Fruit fly (Drosophila melanogaster) whole organism, adult: ENCODE results near the gene CG31800.
A peak's percentile ranks its signal among the peaks of the same experiment; 100 is the strongest.

Experiments
- CG11617 ChIP-seq: fragments of 200-800 bp; sonication (Bioruptor generic); optimal IDR thresholded peaks from 2 replicates; lab custom pipeline; 2017; ENCODE audit warnings: mild to moderate bottlenecking, missing biosample characterization, missing genetic modification reagents, missing genetic modification characterization
- CG12768 ChIP-seq: fragments of 200-800 bp; sonication (Bioruptor generic); optimal IDR thresholded peaks from 2 replicates; lab custom pipeline; 2017; ENCODE audit warnings: missing biosample characterization, missing genetic modification characterization, mild to moderate bottlenecking, moderate library complexity, missing genetic modification reagents
- CG14711 ChIP-seq: fragments of 200-800 bp; sonication (Bioruptor generic); optimal IDR thresholded peaks from 2 replicates; lab custom pipeline; 2018; ENCODE audit warnings: missing biosample characterization, mild to moderate bottlenecking, missing genetic modification characterization, moderate library complexity
- CG1620 ChIP-seq: fragments of 200-800 bp; sonication (Bioruptor generic); optimal IDR thresholded peaks from 2 replicates; lab custom pipeline; 2016; ENCODE audit warnings: missing biosample characterization, missing genetic modification characterization
- CG33017 ChIP-seq: fragments of 200-800 bp; sonication (Bioruptor generic); optimal IDR thresholded peaks from 2 replicates; lab custom pipeline; 2018; ENCODE audit warnings: missing biosample characterization, mild to moderate bottlenecking, missing genetic modification characterization, moderate library complexity
- CG5204 ChIP-seq: fragments of 200-800 bp; sonication (Bioruptor generic); optimal IDR thresholded peaks from 2 replicates; lab custom pipeline; 2016; ENCODE audit warnings: missing biosample characterization, missing genetic modification characterization
- CG7045 ChIP-seq: fragments of 200-800 bp; sonication (Bioruptor generic); optimal IDR thresholded peaks from 2 replicates; lab custom pipeline; 2017; ENCODE audit warnings: missing biosample characterization, mild to moderate bottlenecking, missing genetic modification characterization
- CG7101 ChIP-seq: fragments of 200-800 bp; sonication (Bioruptor generic); optimal IDR thresholded peaks from 2 replicates; lab custom pipeline; 2018; ENCODE audit warnings: missing biosample characterization, mild to moderate bottlenecking, missing genetic modification characterization, moderate library complexity
- Clk ChIP-seq: fragments of 200-800 bp; sonication (Bioruptor generic); optimal IDR thresholded peaks from 2 replicates; lab custom pipeline; 2017; ENCODE audit warnings: missing biosample characterization, missing genetic modification characterization
- Crg-1 ChIP-seq: fragments of 200-800 bp; sonication (Bioruptor generic); optimal IDR thresholded peaks from 2 replicates; lab custom pipeline; 2016; ENCODE audit warnings: missing biosample characterization, missing genetic modification characterization
- Hr96 ChIP-seq: fragments of 200-800 bp; sonication (Bioruptor generic); optimal IDR thresholded peaks from 2 replicates; lab custom pipeline; 2016; ENCODE audit warnings: missing biosample characterization, missing genetic modification characterization
- Mnt ChIP-seq: fragments of 200-800 bp; sonication (Bioruptor generic); optimal IDR thresholded peaks from 2 replicates; lab custom pipeline; 2016; ENCODE audit warnings: missing biosample characterization, mild to moderate bottlenecking, missing genetic modification characterization
- bab1 ChIP-seq: fragments of 200-800 bp; sonication (Bioruptor generic); optimal IDR thresholded peaks from 3 replicates; lab custom pipeline; 2019; ENCODE audit warnings: missing biosample characterization, mild to moderate bottlenecking, missing genetic modification characterization, moderate library complexity
- cic ChIP-seq: fragments of 200-800 bp; sonication (Bioruptor generic); optimal IDR thresholded peaks from 2 replicates; lab custom pipeline; 2017; ENCODE audit warnings: missing biosample characterization, mild to moderate bottlenecking, missing genetic modification characterization, moderate library complexity
- cnc ChIP-seq, 2 experiments: fragments of >200 bp; optimal IDR thresholded peaks; 2 replicates each; lab custom pipeline; 2017
- kay ChIP-seq: fragments of 200-800 bp; sonication (Bioruptor generic); peaks from one replicate; lab custom pipeline; 2016; ENCODE audit warnings: missing biosample characterization, missing genetic modification characterization, borderline replicate concordance
- ovo ChIP-seq: fragments of 200-800 bp; sonication (Bioruptor generic); optimal IDR thresholded peaks from 2 replicates; lab custom pipeline; 2016; ENCODE audit warnings: missing biosample characterization, missing genetic modification characterization
- pad ChIP-seq: fragments of 200-800 bp; sonication (Bioruptor generic); optimal IDR thresholded peaks from 3 replicates; lab custom pipeline; 2017; ENCODE audit warnings: missing biosample characterization, missing genetic modification characterization, mild to moderate bottlenecking, moderate library complexity, missing genetic modification reagents
- tj ChIP-seq: fragments of 200-800 bp; sonication (Bioruptor generic); optimal IDR thresholded peaks from 3 replicates; lab custom pipeline; 2017; ENCODE audit warnings: missing biosample characterization, mild to moderate bottlenecking, missing genetic modification characterization, moderate library complexity
- toe ChIP-seq: fragments of 200-800 bp; sonication (Bioruptor generic); optimal IDR thresholded peaks from 2 replicates; lab custom pipeline; 2016; ENCODE audit warnings: missing biosample characterization, missing genetic modification characterization

CG31800 gene

dm6 chr2L:18995660-18996417, 38.5 kb downstream of the CG31800 start, which contains the start of gene CG10650:
Gene CG10650 (minus strand): TSS chr2L:18995934.
- no peak for TF ChIP-seq CG5204 (GFP tag; lab: Kevin White, UChicago)
- TF ChIP-seq bab1 (GFP tag; lab: Kevin White, UChicago), result no peak
- TF ChIP-seq cic (GFP tag; lab: Kevin White, UChicago), result peak; percentile 79
- TF ChIP-seq Mnt (GFP tag; lab: Kevin White, UChicago), result peak; percentile 48
- peak; percentile 92 for TF ChIP-seq kay (GFP tag; lab: Kevin White, UChicago)
- TF ChIP-seq Crg-1 (GFP tag; lab: Kevin White, UChicago), result no peak
- TF ChIP-seq Clk (GFP tag; lab: Kevin White, UChicago), result no peak

dm6 chr2L:18992196-18992595, 42.2 kb downstream of the CG31800 start, which contains the start of gene CG46465:
Gene CG46465 (plus strand): TSS chr2L:18992496.
- TF ChIP-seq CG1620 (GFP tag; lab: Kevin White, UChicago) (no peak), ovo (GFP tag; lab: Kevin White, UChicago) (no peak), kay (GFP tag; lab: Kevin White, UChicago) (peak; percentile 87), cnc (optimal IDR thresholded peaks at IDR 0.05; lab: Kevin White, UChicago) (no peak), Hr96 (GFP tag; lab: Kevin White, UChicago) (no peak)

dm6 chr2L:18990720-18991119, 43.7 kb downstream of the CG31800 start, which contains the start of gene CG15169:
Gene CG15169 (plus strand): TSS chr2L:18991020.
- TF ChIP-seq toe (GFP tag; lab: Kevin White, UChicago), result no peak

DNA sequence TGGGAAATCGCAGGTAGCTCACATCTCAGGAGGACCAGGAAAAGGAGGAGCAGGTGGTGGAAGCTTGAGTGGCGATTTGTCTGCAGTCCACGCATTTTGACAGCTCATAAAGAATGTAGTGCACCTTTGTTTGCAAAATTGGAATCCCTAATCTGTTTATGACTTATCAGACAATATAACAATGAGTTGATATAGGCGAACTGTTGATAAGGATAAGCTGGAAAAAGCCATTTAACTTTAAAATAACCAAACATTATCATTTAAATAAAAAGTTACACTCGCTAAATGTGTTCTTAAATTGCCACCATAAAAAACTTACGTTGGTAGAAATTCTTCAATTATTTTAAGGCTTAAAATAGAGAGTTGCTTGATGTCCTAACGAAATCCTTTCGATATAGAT, 44.2 kb downstream of the CG31800 start, which contains the start of gene CG15170:
CG15170 (minus strand) TSS at position 101 of the 400 bp plus-strand sequence.
- TF ChIP-seq CG5204 (GFP tag; lab: Kevin White, UChicago) (no peak), kay (GFP tag; lab: Kevin White, UChicago) (no peak), Clk (GFP tag; lab: Kevin White, UChicago) (no peak), Hr96 (GFP tag; lab: Kevin White, UChicago) (no peak), CG7045 (GFP tag; lab: Kevin White, UChicago) (no peak), CG1620 (GFP tag; lab: Kevin White, UChicago) (no peak), tj (GFP tag; lab: Kevin White, UChicago) (no peak), cnc (optimal IDR thresholded peaks at IDR 0.05; lab: Kevin White, UChicago) (no peak), ovo (GFP tag; lab: Kevin White, UChicago) (no peak), CG7101 (tag; lab: Kevin White, UChicago) (no peak), toe (GFP tag; lab: Kevin White, UChicago) (no peak), Crg-1 (GFP tag; lab: Kevin White, UChicago) (no peak), Mnt (GFP tag; lab: Kevin White, UChicago) (no peak), CG14711 (no peak), CG12768 (no peak), bab1 (GFP tag; lab: Kevin White, UChicago) (no peak), CG11617 (no peak)

DNA sequence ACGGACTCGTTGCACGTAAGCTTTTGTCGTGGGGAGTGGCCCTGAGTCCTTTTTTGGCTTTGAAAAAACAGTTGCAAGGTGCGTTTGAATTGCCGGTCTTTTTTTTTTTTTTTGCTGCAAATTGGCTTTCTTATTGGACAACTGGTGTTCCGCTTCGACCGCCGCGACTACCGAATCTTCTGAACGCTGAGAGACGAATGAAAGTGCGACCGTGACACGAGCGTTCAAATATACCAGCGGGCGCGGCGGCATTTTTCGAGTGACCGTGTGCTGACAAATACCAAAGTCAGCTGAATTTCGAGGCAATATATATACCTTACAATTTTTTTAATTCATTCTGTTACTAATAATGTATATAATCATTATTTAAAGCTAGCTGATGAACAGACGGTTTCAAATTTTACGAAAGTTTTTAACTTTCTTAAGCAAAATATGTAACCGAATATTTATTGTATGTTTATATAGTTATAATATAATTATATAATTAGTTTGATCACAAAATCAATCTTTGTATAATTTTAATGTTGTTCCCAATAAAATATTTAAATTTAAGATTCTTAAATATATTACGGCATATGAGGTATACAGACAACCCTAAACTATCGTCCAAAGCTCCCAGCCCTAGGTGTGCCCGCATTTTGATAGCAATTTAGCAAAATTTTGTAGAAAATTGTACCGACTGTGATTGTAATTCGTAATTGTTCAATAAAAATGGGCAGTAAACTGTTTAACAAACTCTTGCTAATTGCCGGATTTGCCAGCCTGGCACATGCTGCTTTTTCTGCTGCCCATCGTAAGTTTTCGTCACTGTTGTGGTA, 47.1 kb downstream of the CG31800 start, which contains the start of the genes Swip-1 and EMC5:
Swip-1 (minus strand) TSS at position 203 of the 818 bp plus-strand sequence.
EMC5 (plus strand) TSS at position 630 of the 818 bp plus-strand sequence.
- TF ChIP-seq CG11617 (peak; percentile 65), CG7101 (tag; lab: Kevin White, UChicago) (peak; percentile 74), pad (GFP tag; lab: Kevin White, UChicago) (peak; percentile 26), kay (GFP tag; lab: Kevin White, UChicago) (no peak), bab1 (GFP tag; lab: Kevin White, UChicago) (peak; percentile 29), CG1620 (GFP tag; lab: Kevin White, UChicago) (peak; percentile 8), CG7045 (GFP tag; lab: Kevin White, UChicago) (peak; percentile 2), tj (GFP tag; lab: Kevin White, UChicago) (peak; percentile 57), CG14711 (peak; percentile 92), toe (GFP tag; lab: Kevin White, UChicago) (peak; percentile 48), Hr96 (GFP tag; lab: Kevin White, UChicago) (no peak), CG5204 (GFP tag; lab: Kevin White, UChicago) (no peak), cnc (optimal IDR thresholded peaks at IDR 0.05; lab: Kevin White, UChicago) (no peak), Mnt (GFP tag; lab: Kevin White, UChicago) (peak; percentile 22), cic (GFP tag; lab: Kevin White, UChicago) (no peak), ovo (GFP tag; lab: Kevin White, UChicago) (peak; percentile 36), CG33017 (tag; lab: Kevin White, UChicago) (peak; percentile 29)

dm6 chr2L:18986125-18986498, 48.3 kb downstream of the CG31800 start:
- TF ChIP-seq ovo (GFP tag; lab: Kevin White, UChicago) (no peak), Crg-1 (GFP tag; lab: Kevin White, UChicago) (no peak)
